Worm (Caenorhabditis elegans) whole organism, L2 larva: ENCODE data around the gene F23D12.7.

ENCODE experiments used
- C34F6.9 ChIP-seq: fragments of 150-350 bp; optimal IDR thresholded peaks from 2 replicates; lab custom pipeline; 2014; ENCODE audit warnings: missing biosample characterization, missing genetic modification characterization
- R02D3.7 ChIP-seq: fragments of 150-350 bp; optimal IDR thresholded peaks from 2 replicates; lab custom pipeline; 2014; ENCODE audit warnings: missing biosample characterization, missing genetic modification characterization
- aly-2 ChIP-seq: fragments of 150-350 bp; optimal IDR thresholded peaks from 2 replicates; lab custom pipeline; 2014; ENCODE audit warnings: missing biosample characterization, missing genetic modification characterization
- ama-1 ChIP-seq: fragments of 150-350 bp; optimal IDR thresholded peaks from 2 replicates; lab custom pipeline; 2018; ENCODE audit warnings: inconsistent platforms
- ceh-16 ChIP-seq: fragments of 150-350 bp; optimal IDR thresholded peaks from 2 replicates; lab custom pipeline; 2014; ENCODE audit warnings: missing biosample characterization, missing genetic modification characterization
- egl-27 ChIP-seq: sonication (generic microtip); optimal IDR thresholded peaks from 3 replicates; lab custom pipeline; 2017; ENCODE audit warnings: missing biosample characterization, missing genetic modification reagents, missing genetic modification characterization
- elt-3 ChIP-seq: sonication (generic microtip); optimal IDR thresholded peaks from 2 replicates; lab custom pipeline; 2017; ENCODE audit warnings: missing biosample characterization, missing genetic modification characterization
- fos-1 ChIP-seq: fragments of 150-350 bp; optimal IDR thresholded peaks from 2 replicates; lab custom pipeline; 2014; ENCODE audit warnings: missing biosample characterization, missing genetic modification characterization
- lin-11 ChIP-seq: fragments of 150-350 bp; sonication (generic microtip); optimal IDR thresholded peaks from 2 replicates; lab custom pipeline; 2014; ENCODE audit warnings: missing biosample characterization, missing genetic modification characterization, inconsistent platforms, mixed read lengths
- lsy-2 ChIP-seq, 2 experiments: fragments of 150-350 bp in 1 of 2; sonication (generic microtip) in 1 of 2; optimal IDR thresholded peaks; 2 replicates each; lab custom pipeline; 2014 to 2017; ENCODE audit warnings: missing biosample characterization in 2 of 2, missing genetic modification characterization in 2 of 2
- nhr-21 ChIP-seq: fragments of 150-350 bp; optimal IDR thresholded peaks from 2 replicates; lab custom pipeline; 2014; ENCODE audit warnings: missing biosample characterization, missing genetic modification characterization
- nhr-237 ChIP-seq: fragments of 150-350 bp; optimal IDR thresholded peaks from 2 replicates; lab custom pipeline; 2014; ENCODE audit warnings: missing biosample characterization, missing genetic modification characterization
- unc-39 ChIP-seq: fragments of 150-350 bp; optimal IDR thresholded peaks from 2 replicates; lab custom pipeline; 2014; ENCODE audit warnings: missing biosample characterization, missing genetic modification characterization
- unc-55 ChIP-seq: fragments of 150-350 bp; sonication (generic microtip); optimal IDR thresholded peaks from 3 replicates; lab custom pipeline; 2014; ENCODE audit warnings: missing biosample characterization, missing genetic modification reagents, missing genetic modification characterization

ce11 chrX:14491103-14491502, 37.5 kb upstream of the F23D12.7 start:
- TF ChIP-seq aly-2 (tag; lab: Kevin White, UChicago) = no peak
- TF ChIP-seq egl-27 (tag; lab: Kevin White, UChicago) = no peak
- no peak for TF ChIP-seq ama-1 (lab: Kevin White, UChicago)
- no peak for TF ChIP-seq R02D3.7 (tag; lab: Kevin White, UChicago)
- TF ChIP-seq unc-39 = no peak
- no peak for TF ChIP-seq unc-55 (GFP tag; lab: Kevin White, UChicago)
- no peak for TF ChIP-seq lsy-2 (tag; optimal IDR thresholded peaks at IDR 0.05; lab: Kevin White, UChicago)
- TF ChIP-seq nhr-21 (tag; lab: Kevin White, UChicago) = no peak
- TF ChIP-seq fos-1 = no peak
- peak; percentile 61 for TF ChIP-seq ceh-16 (tag; lab: Kevin White, UChicago)
- TF ChIP-seq C34F6.9 (tag; lab: Kevin White, UChicago) = no peak
- TF ChIP-seq lin-11 (tag; lab: Kevin White, UChicago) = no peak
- TF ChIP-seq elt-3 (tag; lab: Kevin White, UChicago) = no peak
- no peak for TF ChIP-seq nhr-237 (tag; lab: Kevin White, UChicago)
